Worm (Caenorhabditis elegans): ENCODE measurements around the gene C50B6.9.

ce11 chrV:13304663-13305188 lies 31.4 kb upstream of the C50B6.9 start, which contains the start of gene C26E1.2:
- TF ChIP-seq him-1 (tag; optimal IDR thresholded peaks at IDR 0.05): no peak
- TF ChIP-seq W03F9.2 (tag; optimal IDR thresholded peaks at IDR 0.05): no peak

All from whole organism, L4/young adult.